Worm (Caenorhabditis elegans): ENCODE results near the gene msrp-7.

DNA sequence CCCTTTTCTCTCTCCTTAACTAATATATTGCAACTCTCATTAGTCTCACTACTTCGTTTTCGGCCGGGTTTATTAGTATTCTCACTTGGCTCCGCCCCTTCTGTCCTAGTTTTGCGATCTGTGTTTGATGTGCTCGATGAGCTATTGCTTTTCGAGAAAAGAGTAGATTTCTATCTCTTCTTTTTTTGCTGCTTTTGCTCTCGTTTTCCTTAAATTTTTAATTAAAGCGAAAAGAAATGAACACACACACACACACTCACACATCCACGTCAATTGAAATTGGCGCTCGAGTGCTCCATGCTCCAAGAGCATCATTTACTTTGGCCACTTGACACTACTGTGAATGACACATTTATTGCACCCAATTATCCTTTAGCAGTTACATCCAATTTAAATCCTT lies 6.3 kb upstream of the msrp-7 start:
- TF ChIP-seq T22C8.4 (GFP tag; IDR thresholded peaks at IDR 0.05) (no peak), flt-1 (GFP tag; IDR thresholded peaks at IDR 0.05) (no peak), cog-1 (tag; optimal IDR thresholded peaks at IDR 0.05) (no peak), ztf-23 (GFP tag; IDR thresholded peaks at IDR 0.05) (no peak), tab-1 (GFP tag; IDR thresholded peaks at IDR 0.05) (no peak), ztf-29 (GFP tag; IDR thresholded peaks at IDR 0.05) (no peak), klf-2 (GFP tag; conservative IDR thresholded peaks at IDR 0.05) (no peak), med-1 (GFP tag; optimal IDR thresholded peaks at IDR 0.05; ENCODE audit: insufficient read depth) (no peak)
